Fruit fly (Drosophila melanogaster) whole organism, embryonic: Measurements from ENCODE around the gene CG31265.
A peak's percentile ranks its signal among the peaks of the same experiment; 100 is the strongest.

Experiments used
- B-H2 ChIP-seq: fragments of 200-800 bp; sonication (Bioruptor generic); optimal IDR thresholded peaks from 2 replicates; lab custom pipeline; 2018; ENCODE audit warnings: missing biosample characterization, mild to moderate bottlenecking, missing genetic modification characterization
- BtbVII ChIP-seq: fragments of 200-800 bp; sonication (Bioruptor generic); optimal IDR thresholded peaks from 3 replicates; lab custom pipeline; 2017; ENCODE audit warnings: missing biosample characterization, mild to moderate bottlenecking, missing genetic modification characterization
- CG10366 ChIP-seq: fragments of 200-800 bp; sonication (Bioruptor generic); IDR thresholded peaks from 2 replicates; pipeline ENCODE4 v1.3.6; 2022; ENCODE audit warnings: missing biosample characterization, missing genetic modification characterization
- CG10979 ChIP-seq: fragments of 200-800 bp; sonication (Bioruptor generic); optimal IDR thresholded peaks from 2 replicates; lab custom pipeline; 2018; ENCODE audit warnings: missing biosample characterization, mild to moderate bottlenecking, missing genetic modification characterization, moderate library complexity
- CG11093 ChIP-seq: fragments of 200-800 bp; sonication (Bioruptor generic); IDR thresholded peaks from 3 replicates; pipeline ENCODE4 v1.3.6; 2022; ENCODE audit warnings: missing biosample characterization, missing genetic modification characterization
- CG12219 ChIP-seq: fragments of 200-800 bp; sonication (Bioruptor generic); optimal IDR thresholded peaks from 3 replicates; lab custom pipeline; 2018; ENCODE audit warnings: missing biosample characterization, mild to moderate bottlenecking, missing genetic modification characterization
- CG12769 ChIP-seq: fragments of 200-800 bp; sonication (Bioruptor generic); optimal IDR thresholded peaks from 2 replicates; lab custom pipeline; 2019; ENCODE audit warnings: missing biosample characterization, mild to moderate bottlenecking, missing genetic modification characterization, moderate library complexity
- CG13123 ChIP-seq: fragments of 200-800 bp; sonication (Bioruptor generic); optimal IDR thresholded peaks from 2 replicates; lab custom pipeline; 2016; ENCODE audit warnings: missing biosample characterization, missing genetic modification characterization
- CG15514 ChIP-seq: fragments of 200-800 bp; sonication (Bioruptor generic); optimal IDR thresholded peaks from 3 replicates; lab custom pipeline; 2017; ENCODE audit warnings: missing biosample characterization, missing genetic modification characterization, mild to moderate bottlenecking, moderate library complexity, missing genetic modification reagents
- CG1602 ChIP-seq: fragments of 200-800 bp; sonication (Bioruptor generic); optimal IDR thresholded peaks from 3 replicates; lab custom pipeline; 2016; ENCODE audit warnings: missing biosample characterization, missing genetic modification characterization
- CG1832 ChIP-seq: fragments of 200-800 bp; sonication (Bioruptor generic); optimal IDR thresholded peaks from 2 replicates; lab custom pipeline; 2017; ENCODE audit warnings: missing biosample characterization, mild to moderate bottlenecking, missing genetic modification characterization, inconsistent platforms
- CG18619 ChIP-seq: fragments of 200-800 bp; sonication (Bioruptor generic); optimal IDR thresholded peaks from 3 replicates; lab custom pipeline; 2017; ENCODE audit warnings: missing biosample characterization, mild to moderate bottlenecking, missing genetic modification characterization
- CG2129 ChIP-seq: fragments of 200-800 bp; sonication (Bioruptor generic); IDR thresholded peaks from 2 replicates; pipeline ENCODE4 v1.3.6; 2022; ENCODE audit warnings: missing biosample characterization, missing genetic modification characterization; ENCODE audit not compliant: partially characterized antibody
- CG3065 ChIP-seq: fragments of 200-800 bp; sonication (Bioruptor generic); optimal IDR thresholded peaks from 2 replicates; lab custom pipeline; 2016; ENCODE audit warnings: missing biosample characterization, missing genetic modification characterization
- CG33213 ChIP-seq: fragments of 200-800 bp; sonication (Bioruptor generic); optimal IDR thresholded peaks from 3 replicates; lab custom pipeline; 2016; ENCODE audit warnings: missing biosample characterization, missing genetic modification characterization
- CG34422 ChIP-seq: fragments of 200-800 bp; sonication (Bioruptor generic); IDR thresholded peaks from 3 replicates; pipeline ENCODE4 v1.3.6; 2022; ENCODE audit warnings: missing biosample characterization, missing genetic modification characterization
- CG3847 ChIP-seq: fragments of 200-800 bp; sonication (Bioruptor generic); IDR thresholded peaks from 2 replicates; pipeline ENCODE4 v1.3.6; 2022; ENCODE audit warnings: missing biosample characterization, missing genetic modification characterization
- CG4360 ChIP-seq: fragments of 200-800 bp; sonication (Bioruptor generic); IDR thresholded peaks from 2 replicates; pipeline ENCODE4 v1.3.6; 2022; ENCODE audit warnings: missing biosample characterization, missing genetic modification characterization
- CG6175 ChIP-seq: fragments of 200-800 bp; sonication (Bioruptor generic); IDR thresholded peaks from 3 replicates; pipeline ENCODE4 v1.3.6; 2022; ENCODE audit warnings: missing biosample characterization, missing genetic modification characterization
- CG6272 ChIP-seq: fragments of 200-800 bp; sonication (Bioruptor generic); IDR thresholded peaks from 2 replicates; pipeline ENCODE4 v1.3.6; 2022; ENCODE audit warnings: missing biosample characterization, missing genetic modification characterization
- CG7786 ChIP-seq: fragments of 200-800 bp; sonication (Bioruptor generic); optimal IDR thresholded peaks from 2 replicates; lab custom pipeline; 2016; ENCODE audit warnings: missing biosample characterization, missing genetic modification characterization
- CG9727 ChIP-seq: fragments of 200-800 bp; sonication (Bioruptor generic); optimal IDR thresholded peaks from 3 replicates; lab custom pipeline; 2017; ENCODE audit warnings: missing biosample characterization, mild to moderate bottlenecking, missing genetic modification characterization
- CG9817 ChIP-seq: fragments of 200-800 bp; sonication (Bioruptor generic); optimal IDR thresholded peaks from 2 replicates; lab custom pipeline; 2018; ENCODE audit warnings: missing biosample characterization, mild to moderate bottlenecking, missing genetic modification characterization, moderate library complexity
- CG9932 ChIP-seq: fragments of 200-800 bp; sonication (Bioruptor generic); IDR thresholded peaks from 2 replicates; pipeline ENCODE4 v1.3.6; 2022; ENCODE audit warnings: missing biosample characterization, missing genetic modification characterization
- CoRest ChIP-seq: fragments of 200-800 bp; sonication (Bioruptor generic); optimal IDR thresholded peaks from 3 replicates; lab custom pipeline; 2018; ENCODE audit warnings: missing biosample characterization, mild to moderate bottlenecking, missing genetic modification characterization, moderate library complexity
- D ChIP-seq, 2 experiments: fragments of 200-800 bp in 1 of 2; fragments of >200 bp in 1 of 2; sonication (Bioruptor generic) in 1 of 2; optimal IDR thresholded peaks; 2 replicates in 1 of 2; 3 replicates in 1 of 2; lab custom pipeline; 2017; ENCODE audit warnings: mild to moderate bottlenecking in 1 of 2, missing biosample characterization in 1 of 2, missing genetic modification characterization in 1 of 2, missing genetic modification reagents in 1 of 2
- HLH54F ChIP-seq: fragments of 200-800 bp; sonication (Bioruptor generic); optimal IDR thresholded peaks from 3 replicates; lab custom pipeline; 2016; ENCODE audit warnings: missing biosample characterization, missing genetic modification characterization
- HmgD ChIP-seq: fragments of 200-800 bp; sonication (Bioruptor generic); optimal IDR thresholded peaks from 3 replicates; lab custom pipeline; 2016; ENCODE audit warnings: missing biosample characterization, missing genetic modification characterization
- HmgZ ChIP-seq: fragments of 200-800 bp; sonication (Bioruptor generic); optimal IDR thresholded peaks from 2 replicates; lab custom pipeline; 2018; ENCODE audit warnings: missing biosample characterization, mild to moderate bottlenecking, missing genetic modification characterization
- Med ChIP-seq: fragments of 200-800 bp; sonication (Bioruptor generic); peaks from one replicate; lab custom pipeline; 2016; ENCODE audit warnings: missing biosample characterization, missing genetic modification characterization, mild to moderate bottlenecking, inconsistent platforms, moderate library complexity
- Oaz ChIP-seq: fragments of 200-800 bp; sonication (Bioruptor generic); IDR thresholded peaks from 2 replicates; pipeline ENCODE4 v1.3.6; 2022; ENCODE audit warnings: missing biosample characterization, missing genetic modification characterization
- Rfx ChIP-seq: fragments of 200-800 bp; sonication (Bioruptor generic); IDR thresholded peaks from 2 replicates; pipeline ENCODE4 v1.3.6; 2022; ENCODE audit warnings: missing biosample characterization, missing genetic modification characterization
- Sox102F ChIP-seq: fragments of 200-800 bp; sonication (Bioruptor generic); optimal IDR thresholded peaks from 2 replicates; lab custom pipeline; 2018; ENCODE audit warnings: missing biosample characterization, mild to moderate bottlenecking, missing genetic modification characterization, moderate library complexity
- btn ChIP-seq: fragments of 200-800 bp; sonication (Bioruptor generic); optimal IDR thresholded peaks from 2 replicates; lab custom pipeline; 2016; ENCODE audit warnings: missing biosample characterization, missing genetic modification characterization
- cas ChIP-seq: fragments of 200-800 bp; sonication (Bioruptor generic); IDR thresholded peaks from 2 replicates; pipeline ENCODE4 v1.3.6; 2022; ENCODE audit warnings: missing biosample characterization, missing genetic modification characterization
- chm ChIP-seq: fragments of 200-800 bp; sonication (Bioruptor generic); IDR thresholded peaks from 2 replicates; pipeline ENCODE4 v1.3.6; 2022; ENCODE audit warnings: missing biosample characterization, missing genetic modification characterization
- da ChIP-seq: fragments of 200-800 bp; sonication (Bioruptor generic); optimal IDR thresholded peaks from 2 replicates; lab custom pipeline; 2016; ENCODE audit warnings: missing biosample characterization, missing genetic modification characterization
- danr ChIP-seq: fragments of 200-800 bp; sonication (Bioruptor generic); IDR thresholded peaks from 2 replicates; pipeline ENCODE4 v1.3.6; 2022; ENCODE audit warnings: missing biosample characterization, missing genetic modification characterization
- ewg ChIP-seq: fragments of 200-800 bp; sonication (Bioruptor generic); optimal IDR thresholded peaks from 3 replicates; lab custom pipeline; 2017; ENCODE audit warnings: mild to moderate bottlenecking, missing biosample characterization, missing genetic modification reagents, missing genetic modification characterization
- eyg ChIP-seq: fragments of 200-800 bp; sonication (Bioruptor generic); optimal IDR thresholded peaks from 3 replicates; lab custom pipeline; 2016; ENCODE audit warnings: missing biosample characterization, missing genetic modification characterization
- gem ChIP-seq: fragments of 200-800 bp; sonication (Bioruptor generic); optimal IDR thresholded peaks from 2 replicates; lab custom pipeline; 2019; ENCODE audit warnings: missing biosample characterization, mild to moderate bottlenecking, missing genetic modification characterization, moderate library complexity
- hb ChIP-seq: fragments of 200-800 bp; sonication (Bioruptor generic); IDR thresholded peaks from 3 replicates; pipeline ENCODE4 v1.3.6; 2022; ENCODE audit warnings: missing biosample characterization, missing genetic modification characterization; ENCODE audit not compliant: partially characterized antibody
- onecut ChIP-seq: fragments of 200-800 bp; sonication (Bioruptor generic); IDR thresholded peaks from 2 replicates; pipeline ENCODE4 v1.3.6; 2022; ENCODE audit warnings: missing biosample characterization, missing genetic modification characterization
- pfk ChIP-seq: fragments of 200-800 bp; sonication (Bioruptor generic); optimal IDR thresholded peaks from 2 replicates; lab custom pipeline; 2018; ENCODE audit warnings: missing biosample characterization, mild to moderate bottlenecking, missing genetic modification characterization, moderate library complexity
- pita ChIP-seq: fragments of 200-800 bp; sonication (Bioruptor generic); optimal IDR thresholded peaks from 2 replicates; lab custom pipeline; 2017; ENCODE audit warnings: missing biosample characterization, mild to moderate bottlenecking, missing genetic modification characterization
- pum ChIP-seq: fragments of 200-800 bp; sonication (Bioruptor generic); optimal IDR thresholded peaks from 2 replicates; lab custom pipeline; 2016; ENCODE audit warnings: missing biosample characterization, missing genetic modification characterization
- sens-2 ChIP-seq: fragments of 200-800 bp; sonication (Bioruptor generic); IDR thresholded peaks from 2 replicates; pipeline ENCODE4 v1.3.6; 2022; ENCODE audit warnings: missing biosample characterization, missing genetic modification characterization
- sisA ChIP-seq: fragments of 200-800 bp; sonication (Bioruptor generic); IDR thresholded peaks from 2 replicates; pipeline ENCODE4 v1.3.6; 2022; ENCODE audit warnings: missing biosample characterization, missing genetic modification characterization
- slou ChIP-seq: fragments of 200-800 bp; sonication (Bioruptor generic); optimal IDR thresholded peaks from 3 replicates; lab custom pipeline; 2016; ENCODE audit warnings: missing biosample characterization, missing genetic modification characterization
- wdn ChIP-seq: fragments of 200-800 bp; sonication (Bioruptor generic); IDR thresholded peaks from 2 replicates; pipeline ENCODE4 v1.3.6; 2022; ENCODE audit warnings: missing biosample characterization, missing genetic modification characterization

Gene CG31265

DNA sequence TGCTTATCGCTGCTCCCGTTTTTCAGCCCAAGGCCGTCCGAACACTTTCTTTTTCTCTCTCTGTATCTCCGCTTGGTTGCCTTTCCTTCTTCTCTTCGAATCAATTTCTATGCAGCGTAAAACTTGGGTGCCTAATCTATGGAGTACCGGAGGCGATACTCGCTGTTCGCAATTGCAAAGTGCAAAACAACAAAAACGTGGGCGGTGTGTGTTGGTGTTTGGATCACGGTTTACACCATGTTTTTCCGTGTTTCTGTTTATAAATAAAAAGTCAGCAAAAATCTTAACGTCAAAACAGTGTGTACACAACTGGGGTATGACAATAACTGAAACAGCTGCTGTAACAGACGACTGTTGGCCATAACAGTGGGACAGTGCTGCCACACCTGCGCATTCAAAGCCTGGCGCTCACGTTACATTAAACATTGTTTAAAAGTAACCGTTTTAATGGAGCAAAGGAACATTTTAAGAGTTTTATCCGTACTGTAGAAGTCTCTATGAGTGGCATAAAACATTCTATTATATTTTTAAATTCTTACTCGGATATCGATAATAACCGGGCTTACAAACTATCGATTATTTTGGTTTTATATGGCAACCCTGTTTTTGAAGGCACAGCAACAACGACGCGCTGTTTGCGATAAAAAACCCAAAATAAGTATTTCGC lies 21.2 kb downstream of the CG31265 start, which contains the start of the genes m-cup and Det:
m-cup (minus strand) TSS at position 333 of the 667 bp plus-strand sequence.
Det (plus strand) TSS at position 588 of the 667 bp plus-strand sequence.
- TF ChIP-seq slou (no peak), CG10366 (no peak), CG4360 (no peak), ewg (GFP tag; lab: Kevin White, UChicago) (peak; percentile 54), hb (GFP tag; lab: Robert Waterston, UW) (no peak), CoRest (peak; percentile 45), CG34422 (GFP tag; lab: Robert Waterston, UW) (peak; percentile 51; the same call in 1 of the 3 replicates), CG2129 (peak; percentile 58; the same call in 1 of the 2 replicates), CG7786 (GFP tag; lab: Kevin White, UChicago) (peak; percentile 5), CG1602 (no peak), CG10979 (no peak), HLH54F (GFP tag; lab: Kevin White, UChicago) (peak; percentile 1), danr (GFP tag; lab: Robert Waterston, UW) (no peak), CG12219 (GFP tag; lab: Kevin White, UChicago) (no peak), sisA (GFP tag; lab: Robert Waterston, UW) (no peak), CG6175 (GFP tag; lab: Robert Waterston, UW) (no peak), Rfx (no peak), CG15514 (peak; percentile 32), BtbVII (GFP tag; lab: Kevin White, UChicago) (no peak), B-H2 (GFP tag; lab: Kevin White, UChicago) (no peak), CG3065 (GFP tag; lab: Kevin White, UChicago) (no peak), sens-2 (no peak), chm (GFP tag; lab: Robert Waterston, UW) (no peak), pita (GFP tag; lab: Kevin White, UChicago) (no peak), D (optimal IDR thresholded peaks at IDR 0.05; lab: Kevin White, UChicago) (no peak), D (GFP tag; optimal IDR thresholded peaks at IDR 0.05; lab: Kevin White, UChicago) (no peak), CG1832 (GFP tag; lab: Kevin White, UChicago) (no peak), CG3847 (GFP tag; lab: Robert Waterston, UW) (peak; percentile 49; the same call in 1 of the 2 replicates), wdn (no peak), CG9817 (peak; percentile 12), Med (GFP tag; lab: Kevin White, UChicago) (peak; percentile 74), onecut (GFP tag; lab: Robert Waterston, UW) (no peak), pfk (no peak), CG9727 (GFP tag; lab: Kevin White, UChicago) (peak; percentile 30), Sox102F (GFP tag; lab: Kevin White, UChicago) (no peak), CG9932 (GFP tag; lab: Robert Waterston, UW) (0 out of 2 replicates have a peak, but pooled peaks have one; percentile 12), eyg (GFP tag; lab: Kevin White, UChicago) (no peak), cas (GFP tag; lab: Robert Waterston, UW) (no peak), HmgZ (tag; lab: Kevin White, UChicago) (no peak), gem (tag; lab: Kevin White, UChicago) (peak; percentile 29), HmgD (GFP tag; lab: Kevin White, UChicago) (no peak), pum (GFP tag; lab: Kevin White, UChicago) (peak; percentile 6), CG6272 (no peak), Oaz (GFP tag; lab: Robert Waterston, UW) (no peak), da (GFP tag; lab: Kevin White, UChicago) (no peak), CG12769 (tag; lab: Kevin White, UChicago) (no peak), CG18619 (no peak), btn (GFP tag; lab: Kevin White, UChicago) (no peak), CG33213 (GFP tag; lab: Kevin White, UChicago) (no peak), CG13123 (GFP tag; lab: Kevin White, UChicago) (no peak), CG11093 (no peak)
